Fruit fly (Drosophila melanogaster): Measurements from ENCODE around the gene CG13877.

Gene CG13877

dm6 chr3L:246644-247199 is 28.9 kb downstream of the CG13877 start (continued):
- peak; percentile 22; the same call in 1 of the 2 replicates for TF ChIP-seq Ptx1 (GFP tag; IDR thresholded peaks at IDR 0.05)
- peak; percentile 52 for TF ChIP-seq Antp (GFP tag; optimal IDR thresholded peaks at IDR 0.05)
- TF ChIP-seq slou (GFP tag; optimal IDR thresholded peaks at IDR 0.05): no peak
- no peak for TF ChIP-seq Gsc (GFP tag; IDR thresholded peaks at IDR 0.05)
- TF ChIP-seq prd (optimal IDR thresholded peaks at IDR 0.05): no peak
- TF ChIP-seq prd (GFP tag; IDR thresholded peaks at IDR 0.05): peak; percentile 57; the same call in 1 of the 3 replicates
- no peak for TF ChIP-seq klu (GFP tag; IDR thresholded peaks at IDR 0.05)
- no peak for TF ChIP-seq CG12942 (GFP tag; optimal IDR thresholded peaks at IDR 0.05)
- TF ChIP-seq slbo (GFP tag; IDR thresholded peaks at IDR 0.05): peak; percentile 69
- peak; percentile 94 for TF ChIP-seq Med (GFP tag)
- TF ChIP-seq CG9932 (GFP tag; IDR thresholded peaks at IDR 0.05): no peak
- peak; percentile 47 for TF ChIP-seq CG18764 (GFP tag; optimal IDR thresholded peaks at IDR 0.05)
- TF ChIP-seq bowl (GFP tag; IDR thresholded peaks at IDR 0.05): no peak
- TF ChIP-seq CG13624 (GFP tag; optimal IDR thresholded peaks at IDR 0.05): peak; percentile 77
- TF ChIP-seq Oli (tag; optimal IDR thresholded peaks at IDR 0.05): no peak
- TF ChIP-seq Hsf (GFP tag; optimal IDR thresholded peaks at IDR 0.05): peak; percentile 49
- no peak for TF ChIP-seq CG4328 (GFP tag; optimal IDR thresholded peaks at IDR 0.05)
- peak; percentile 71 for TF ChIP-seq tna (GFP tag; IDR thresholded peaks at IDR 0.05; ENCODE audit: partially characterized antibody)
- no peak for TF ChIP-seq CG10462 (GFP tag; optimal IDR thresholded peaks at IDR 0.05)
- no peak for TF ChIP-seq CG12769 (tag; optimal IDR thresholded peaks at IDR 0.05)
- TF ChIP-seq Elba2 (GFP tag; optimal IDR thresholded peaks at IDR 0.05): no peak
- peak; percentile 34 for TF ChIP-seq CG1602 (GFP tag; optimal IDR thresholded peaks at IDR 0.05)
- no peak for TF ChIP-seq disco-r (GFP tag; optimal IDR thresholded peaks at IDR 0.05)
- TF ChIP-seq vvl (GFP tag; IDR thresholded peaks at IDR 0.05): no peak
- TF ChIP-seq CG15479 (GFP tag; optimal IDR thresholded peaks at IDR 0.05): peak; percentile 76
- TF ChIP-seq CG10274 (GFP tag; optimal IDR thresholded peaks at IDR 0.05): no peak
- peak; percentile 6; the same call in 1 of the 3 replicates for TF ChIP-seq CG11695 (GFP tag; IDR thresholded peaks at IDR 0.05)
- TF ChIP-seq CG1832 (GFP tag; optimal IDR thresholded peaks at IDR 0.05): no peak
- no peak for TF ChIP-seq oc (tag; optimal IDR thresholded peaks at IDR 0.05)
- TF ChIP-seq p53 (GFP tag; optimal IDR thresholded peaks at IDR 0.05): peak; percentile 17
- TF ChIP-seq en (GFP tag; optimal IDR thresholded peaks at IDR 0.05): peak; percentile 36
- TF ChIP-seq CG13424 (tag; optimal IDR thresholded peaks at IDR 0.05): peak; percentile 2
- peak; percentile 54 for TF ChIP-seq CG13775 (GFP tag; optimal IDR thresholded peaks at IDR 0.05)
- no peak for TF ChIP-seq CG12219 (GFP tag; optimal IDR thresholded peaks at IDR 0.05)
- TF ChIP-seq CG11085 (GFP tag; IDR thresholded peaks at IDR 0.05): peak; percentile 17; the same call in 1 of the 2 replicates
- TF ChIP-seq CG1024 (GFP tag; IDR thresholded peaks at IDR 0.05): no peak
- no peak for TF ChIP-seq fd64A (GFP tag; optimal IDR thresholded peaks at IDR 0.05)
- peak; percentile 49 for TF ChIP-seq CG4854 (GFP tag; optimal IDR thresholded peaks at IDR 0.05)
- no peak for TF ChIP-seq fd102C (GFP tag; optimal IDR thresholded peaks at IDR 0.05)
- TF ChIP-seq fd3F (GFP tag; optimal IDR thresholded peaks at IDR 0.05): no peak
- no peak for TF ChIP-seq CG7372 (GFP tag; IDR thresholded peaks at IDR 0.05)
- TF ChIP-seq CG11093 (GFP tag; IDR thresholded peaks at IDR 0.05): no peak
- peak; percentile 87 for TF ChIP-seq Nf-YA (GFP tag; IDR thresholded peaks at IDR 0.05)
- TF ChIP-seq CG7987 (GFP tag; optimal IDR thresholded peaks at IDR 0.05): peak; percentile 83
- TF ChIP-seq CG17802 (tag; optimal IDR thresholded peaks at IDR 0.05): peak; percentile 42
- peak; percentile 1 for TF ChIP-seq CG8089 (GFP tag; optimal IDR thresholded peaks at IDR 0.05)
- TF ChIP-seq sob (GFP tag; IDR thresholded peaks at IDR 0.05): 0 out of 2 replicates have a peak, but pooled peaks have one; percentile 42
- TF ChIP-seq CG17361 (GFP tag; IDR thresholded peaks at IDR 0.05): no peak; the same call in 2 of the 3 replicates
- TF ChIP-seq tll (GFP tag; optimal IDR thresholded peaks at IDR 0.05): no peak
- peak; percentile 98 for TF ChIP-seq Myb (GFP tag; optimal IDR thresholded peaks at IDR 0.05)
- TF ChIP-seq wdn (GFP tag; IDR thresholded peaks at IDR 0.05): no peak
